Worm (Caenorhabditis elegans) whole organism, mixed stage, embryonic: ENCODE data around the gene srh-60.

Experiments used
- blmp-1 ChIP-seq: fragments of 150-350 bp; optimal IDR thresholded peaks from 2 replicates; lab custom pipeline; 2014; ENCODE audit warnings: missing biosample characterization, missing genetic modification characterization
- hlh-1 ChIP-seq: fragments of 150-350 bp; optimal IDR thresholded peaks from 2 replicates; lab custom pipeline; 2014; ENCODE audit warnings: missing biosample characterization, missing genetic modification reagents, missing genetic modification characterization
- lin-13 ChIP-seq: fragments of 150-350 bp; optimal IDR thresholded peaks from 2 replicates; lab custom pipeline; 2014; ENCODE audit warnings: missing biosample characterization, missing genetic modification characterization
- mep-1 ChIP-seq: fragments of 150-350 bp; optimal IDR thresholded peaks from 2 replicates; lab custom pipeline; 2017; ENCODE audit warnings: missing biosample characterization, missing genetic modification reagents, missing genetic modification characterization, inconsistent platforms
- nhr-28 ChIP-seq: fragments of 150-350 bp; optimal IDR thresholded peaks from 2 replicates; lab custom pipeline; 2014; ENCODE audit warnings: missing biosample characterization, missing genetic modification characterization

DNA sequence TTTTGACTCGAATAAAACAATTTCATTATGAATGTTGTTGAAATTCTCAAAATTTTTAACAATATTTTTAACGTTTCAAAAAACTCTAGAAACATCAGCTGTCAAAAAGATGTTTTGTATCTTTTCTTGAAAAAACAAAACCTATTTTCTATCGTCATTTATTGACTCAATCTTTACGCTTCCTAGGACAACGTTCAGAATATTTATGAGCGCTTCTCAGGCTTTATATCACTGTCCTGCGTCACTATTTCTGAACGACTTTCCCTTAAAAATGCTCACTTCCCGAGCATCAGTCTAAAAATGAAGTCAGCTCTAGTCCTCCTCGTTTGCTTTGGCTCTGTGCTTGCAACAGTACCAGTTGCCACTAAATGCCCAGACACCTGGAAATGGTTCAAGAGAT is 5.4 kb upstream of the srh-60 start, which contains the start of gene clec-133:
- TF ChIP-seq blmp-1 (tag; lab: Kevin White, UChicago) (no peak), mep-1 (tag; lab: Kevin White, UChicago) (no peak), lin-13 (tag; lab: Kevin White, UChicago) (no peak), nhr-28 (tag; lab: Kevin White, UChicago) (no peak), hlh-1 (tag; lab: Kevin White, UChicago) (no peak)
